Worm (Caenorhabditis elegans) whole organism, mixed stage, embryonic: ENCODE data around the gene srg-65.
"Not testable (repeated sequence)": the region's sequence is repeated elsewhere in the genome, so short reads cannot be mapped to it uniquely, and the experiment has no call there.

ENCODE experiments used
- M03D4.4 ChIP-seq: sonication (generic microtip); optimal IDR thresholded peaks from 2 replicates; lab custom pipeline; 2017; ENCODE audit warnings: mild to moderate bottlenecking, missing genetic modification characterization, missing compliant biosample characterization
- bed-3 ChIP-seq: fragments of 200-800 bp; sonication (Bioruptor generic); optimal IDR thresholded peaks from 3 replicates; lab custom pipeline; 2018; ENCODE audit warnings: mild to moderate bottlenecking, missing genetic modification characterization, moderate library complexity, missing compliant biosample characterization
- blmp-1 ChIP-seq: fragments of 150-350 bp; optimal IDR thresholded peaks from 2 replicates; lab custom pipeline; 2014; ENCODE audit warnings: missing biosample characterization, missing genetic modification characterization
- ceh-39 ChIP-seq: fragments of 150-350 bp; optimal IDR thresholded peaks from 2 replicates; lab custom pipeline; 2014; ENCODE audit warnings: missing biosample characterization, missing genetic modification characterization
- ceh-43 ChIP-seq: fragments of 200-800 bp; sonication (Bioruptor generic); optimal IDR thresholded peaks from 2 replicates; lab custom pipeline; 2018; ENCODE audit warnings: mild to moderate bottlenecking, missing genetic modification characterization, moderate library complexity, missing compliant biosample characterization
- ceh-83 ChIP-seq: fragments of 200-800 bp; sonication (Bioruptor generic); optimal IDR thresholded peaks from 2 replicates; lab custom pipeline; 2018; ENCODE audit warnings: mild to moderate bottlenecking, missing genetic modification characterization, missing compliant biosample characterization
- ces-1 ChIP-seq: fragments of 150-350 bp; optimal IDR thresholded peaks from 2 replicates; lab custom pipeline; 2014; ENCODE audit warnings: missing biosample characterization, missing genetic modification reagents, missing genetic modification characterization
- cnd-1 ChIP-seq: fragments of 200-800 bp; sonication (Bioruptor generic); optimal IDR thresholded peaks from 2 replicates; lab custom pipeline; 2018; ENCODE audit warnings: mild to moderate bottlenecking, missing genetic modification characterization, missing compliant biosample characterization
- drap-1 ChIP-seq: fragments of 200-800 bp; sonication (Bioruptor generic); optimal IDR thresholded peaks from 3 replicates; lab custom pipeline; 2018; ENCODE audit warnings: mild to moderate bottlenecking, missing genetic modification characterization, missing compliant biosample characterization
- elt-1 ChIP-seq: sonication (generic microtip); optimal IDR thresholded peaks from 2 replicates; lab custom pipeline; 2017; ENCODE audit warnings: missing genetic modification characterization, mild to moderate bottlenecking, missing compliant biosample characterization, antibody characterized with exemption, moderate library complexity, borderline replicate concordance; ENCODE audit not compliant: insufficient read depth
- flh-1 ChIP-seq: fragments of 200-800 bp; sonication (Bioruptor generic); optimal IDR thresholded peaks from 2 replicates; lab custom pipeline; 2018; ENCODE audit warnings: mild to moderate bottlenecking, missing genetic modification characterization, moderate library complexity, missing compliant biosample characterization
- ham-2 ChIP-seq: fragments of 200-800 bp; sonication (Bioruptor generic); optimal IDR thresholded peaks from 2 replicates; lab custom pipeline; 2018; ENCODE audit warnings: mild to moderate bottlenecking, missing genetic modification characterization, missing compliant biosample characterization
- lin-13 ChIP-seq: fragments of 150-350 bp; optimal IDR thresholded peaks from 2 replicates; lab custom pipeline; 2014; ENCODE audit warnings: missing biosample characterization, missing genetic modification characterization
- lin-32 ChIP-seq: fragments of 200-800 bp; sonication (Bioruptor generic); optimal IDR thresholded peaks from 2 replicates; lab custom pipeline; 2018; ENCODE audit warnings: mild to moderate bottlenecking, missing genetic modification characterization, missing compliant biosample characterization
- lsy-2 ChIP-seq: fragments of 150-350 bp; optimal IDR thresholded peaks from 2 replicates; lab custom pipeline; 2014; ENCODE audit warnings: missing biosample characterization, missing genetic modification characterization
- mab-5 ChIP-seq: fragments of 150-350 bp; optimal IDR thresholded peaks from 2 replicates; lab custom pipeline; 2014; ENCODE audit warnings: missing biosample characterization, missing genetic modification characterization
- mep-1 ChIP-seq: fragments of 150-350 bp; optimal IDR thresholded peaks from 2 replicates; lab custom pipeline; 2017; ENCODE audit warnings: missing biosample characterization, missing genetic modification reagents, missing genetic modification characterization, inconsistent platforms
- mls-2 ChIP-seq: sonication (generic microtip); optimal IDR thresholded peaks from 2 replicates; lab custom pipeline; 2016; ENCODE audit warnings: mild to moderate bottlenecking, missing genetic modification characterization, moderate library complexity, missing compliant biosample characterization
- nhr-12 ChIP-seq: fragments of 150-350 bp; optimal IDR thresholded peaks from 2 replicates; lab custom pipeline; 2014; ENCODE audit warnings: missing biosample characterization, missing genetic modification characterization
- nhr-2 ChIP-seq: fragments of 150-350 bp; optimal IDR thresholded peaks from 2 replicates; lab custom pipeline; 2014; ENCODE audit warnings: missing biosample characterization, missing genetic modification characterization
- nhr-237 ChIP-seq: fragments of 150-350 bp; optimal IDR thresholded peaks from 2 replicates; lab custom pipeline; 2014; ENCODE audit warnings: missing biosample characterization, missing genetic modification characterization
- nhr-28 ChIP-seq: fragments of 150-350 bp; optimal IDR thresholded peaks from 2 replicates; lab custom pipeline; 2014; ENCODE audit warnings: missing biosample characterization, missing genetic modification characterization
- nhr-76 ChIP-seq: sonication (generic microtip); optimal IDR thresholded peaks from 2 replicates; lab custom pipeline; 2017; ENCODE audit warnings: missing biosample characterization, missing genetic modification characterization
- pha-4 ChIP-seq: fragments of 150-350 bp; optimal IDR thresholded peaks from 2 replicates; lab custom pipeline; 2018; ENCODE audit warnings: missing biosample characterization, missing genetic modification reagents, missing genetic modification characterization
- sem-2 ChIP-seq: fragments of 200-800 bp; sonication (Bioruptor generic); optimal IDR thresholded peaks from 2 replicates; lab custom pipeline; 2018; ENCODE audit warnings: mild to moderate bottlenecking, missing genetic modification characterization, missing compliant biosample characterization
- snpc-4 ChIP-seq: fragments of 150-350 bp; optimal IDR thresholded peaks from 2 replicates; lab custom pipeline; 2014; ENCODE audit warnings: missing biosample characterization, missing genetic modification characterization
- sptf-1 ChIP-seq: sonication (generic microtip); optimal IDR thresholded peaks from 2 replicates; lab custom pipeline; 2017; ENCODE audit warnings: mild to moderate bottlenecking, missing genetic modification characterization, moderate library complexity, missing compliant biosample characterization
- tbx-8 ChIP-seq: fragments of 200-800 bp; sonication (Bioruptor generic); optimal IDR thresholded peaks from 2 replicates; lab custom pipeline; 2018; ENCODE audit warnings: mild to moderate bottlenecking, missing genetic modification characterization, moderate library complexity, missing compliant biosample characterization
- unc-120 ChIP-seq: sonication (generic microtip); optimal IDR thresholded peaks from 2 replicates; lab custom pipeline; 2017; ENCODE audit warnings: missing genetic modification characterization, missing compliant biosample characterization; ENCODE audit not compliant: poor library complexity, severe bottlenecking
- unc-39 ChIP-seq: fragments of 150-350 bp; optimal IDR thresholded peaks from 2 replicates; lab custom pipeline; 2014; ENCODE audit warnings: missing biosample characterization, missing genetic modification characterization
- unc-62 ChIP-seq: fragments of 150-350 bp; optimal IDR thresholded peaks from 2 replicates; lab custom pipeline; 2014; ENCODE audit warnings: missing biosample characterization, missing genetic modification reagents, missing genetic modification characterization
- zip-8 ChIP-seq: fragments of 150-350 bp; optimal IDR thresholded peaks from 2 replicates; lab custom pipeline; 2014; ENCODE audit warnings: missing biosample characterization, missing genetic modification characterization
- ztf-11 ChIP-seq: fragments of 150-350 bp; optimal IDR thresholded peaks from 2 replicates; lab custom pipeline; 2014; ENCODE audit warnings: missing biosample characterization, missing genetic modification characterization

The srg-65 gene

DNA sequence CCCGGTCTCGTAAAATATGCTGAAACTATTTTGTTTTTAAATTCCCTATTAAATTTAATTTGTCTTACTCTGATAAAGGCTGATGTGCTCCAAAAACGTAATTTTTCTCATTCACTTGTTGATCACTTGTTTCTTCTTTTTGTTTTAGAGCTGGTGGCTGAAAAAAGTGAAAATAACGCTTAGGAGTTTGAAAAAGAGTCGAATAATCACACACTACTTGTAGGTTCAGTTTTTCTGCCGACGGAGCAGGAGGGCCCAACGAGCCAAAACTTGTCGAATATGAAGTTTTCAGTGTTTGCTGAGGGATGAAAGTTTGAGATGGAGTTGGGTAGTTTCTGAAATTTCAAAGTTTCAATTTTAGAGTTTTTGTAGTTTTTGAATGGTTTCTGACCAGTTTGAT lies 2.4 kb upstream of the srg-65 start:
- no peak for TF ChIP-seq lsy-2 (tag; lab: Kevin White, UChicago)
- TF ChIP-seq nhr-12 (tag; lab: Kevin White, UChicago), result no peak
- TF ChIP-seq flh-1, result no peak
- TF ChIP-seq ham-2, result no peak
- no peak for TF ChIP-seq cnd-1 (tag; lab: Kevin White, UChicago)
- no peak for TF ChIP-seq ceh-39 (tag; lab: Kevin White, UChicago)
- TF ChIP-seq elt-1 (tag; lab: Kevin White, UChicago), result no peak
- TF ChIP-seq unc-39 (tag; lab: Kevin White, UChicago), result no peak
- no peak for TF ChIP-seq nhr-28 (tag; lab: Kevin White, UChicago)
- TF ChIP-seq unc-120 (tag; lab: Kevin White, UChicago), result no peak
- TF ChIP-seq M03D4.4 (tag; lab: Kevin White, UChicago), result no peak
- no peak for TF ChIP-seq drap-1

ce11 chrV:5482315-5482714 lies 2.5 kb downstream of the srg-65 start, which contains the start of gene srg-66:
Gene srg-66, minus strand, starts transcription at chrV:5482415.
- TF ChIP-seq lin-13, result no peak
- TF ChIP-seq sem-2 (GFP tag; lab: Kevin White, UChicago), result no peak
- no peak for TF ChIP-seq unc-39 (tag; lab: Kevin White, UChicago)
- TF ChIP-seq mab-5, result no peak
- TF ChIP-seq drap-1, result no peak
- no peak for TF ChIP-seq zip-8 (tag; lab: Kevin White, UChicago)
- no peak for TF ChIP-seq blmp-1 (tag; lab: Kevin White, UChicago)
- no peak for TF ChIP-seq flh-1
- no peak for TF ChIP-seq ztf-11 (tag; lab: Kevin White, UChicago)
- TF ChIP-seq elt-1 (tag; lab: Kevin White, UChicago), result no peak
- TF ChIP-seq unc-120 (tag; lab: Kevin White, UChicago), result no peak
- TF ChIP-seq nhr-2, result no peak
- TF ChIP-seq ceh-83 (GFP tag; lab: Kevin White, UChicago), result no peak
- TF ChIP-seq lsy-2 (tag; lab: Kevin White, UChicago), result no peak
- TF ChIP-seq sptf-1, result no peak
- TF ChIP-seq pha-4 (tag; lab: Kevin White, UChicago), result no peak
- no peak for TF ChIP-seq ceh-43 (GFP tag; lab: Kevin White, UChicago)
- no peak for TF ChIP-seq ham-2
- no peak for TF ChIP-seq M03D4.4 (tag; lab: Kevin White, UChicago)
- no peak for TF ChIP-seq cnd-1 (tag; lab: Kevin White, UChicago)

ce11 chrV:5477719-5478118 lies 7.0 kb downstream of the srg-65 start:
- TF ChIP-seq drap-1, result no peak
- no peak for TF ChIP-seq flh-1
- TF ChIP-seq lsy-2 (tag; lab: Kevin White, UChicago), result no peak
- no peak for TF ChIP-seq mab-5
- no peak for TF ChIP-seq mls-2 (tag; lab: Kevin White, UChicago)
- no peak for TF ChIP-seq nhr-2
- no peak for TF ChIP-seq nhr-237
- TF ChIP-seq unc-39 (tag; lab: Kevin White, UChicago), result no peak
- no peak for TF ChIP-seq nhr-76 (tag; lab: Kevin White, UChicago)
- no peak for TF ChIP-seq unc-120 (tag; lab: Kevin White, UChicago)
- TF ChIP-seq, all 35 proteins: peak for 0

- TF ChIP-seq unc-62 (GFP tag; lab: Kevin White, UChicago); nhr-76 (tag; lab: Kevin White, UChicago); ceh-83 (GFP tag; lab: Kevin White, UChicago): not testable (repeated sequence)
These were observed 13.8 kb downstream of the srg-65 start, which contains the start of gene ZC317.7 for ce11 chrV:5470930-5471329. Gene ZC317.7, minus strand, starts transcription at chrV:5471030.

DNA sequence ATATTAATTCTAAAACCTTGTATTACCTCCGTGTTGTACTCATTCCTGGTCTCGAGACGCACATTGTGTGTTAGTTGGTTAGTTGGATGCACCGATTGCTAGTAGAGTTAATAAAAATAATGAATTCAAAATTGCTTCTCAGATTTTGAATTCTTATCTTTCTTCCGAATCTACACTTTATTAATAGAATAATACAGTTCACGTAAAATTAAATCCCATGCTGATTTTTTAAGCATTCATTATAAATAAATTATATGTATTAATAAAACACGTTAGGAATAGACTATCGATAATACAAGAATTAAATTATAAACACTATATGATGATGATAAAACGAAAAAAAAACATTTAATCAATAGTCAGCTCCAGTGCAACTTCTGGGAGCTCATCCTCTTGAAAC lies 16.3 kb downstream of the srg-65 start, which contains the start of gene ZC317.6:
Gene ZC317.6, minus strand, starts transcription at position 101 of the 400 bp plus-strand sequence.
- TF ChIP-seq mep-1, pha-4, elt-1 (tag; lab: Kevin White, UChicago): not testable (repeated sequence)

ce11 chrV:5465335-5465734 lies 19.4 kb downstream of the srg-65 start, which contains the start of gene srg-68:
Gene srg-68, minus strand, starts transcription at chrV:5465435.
- TF ChIP-seq unc-62 (GFP tag; lab: Kevin White, UChicago) (no peak), ces-1 (GFP tag; lab: Kevin White, UChicago) (no peak), unc-120 (tag; lab: Kevin White, UChicago) (no peak), snpc-4 (tag; lab: Kevin White, UChicago) (no peak), bed-3 (GFP tag; lab: Kevin White, UChicago) (no peak), nhr-237 (no peak), sptf-1 (no peak), lin-32 (GFP tag; lab: Kevin White, UChicago) (no peak), tbx-8 (GFP tag; lab: Kevin White, UChicago) (no peak), pha-4 (tag; lab: Kevin White, UChicago) (no peak), ztf-11 (tag; lab: Kevin White, UChicago) (no peak), ham-2 (no peak), drap-1 (no peak)
